Worm (Caenorhabditis elegans) whole organism, late embryonic: ENCODE data around the gene ubc-17.

Experiments
- T23F11.4 ChIP-seq: fragments of 200-800 bp; sonication (Bioruptor generic); optimal IDR thresholded peaks from 2 replicates; lab custom pipeline; 2018; ENCODE audit warnings: mild to moderate bottlenecking, missing genetic modification characterization, missing compliant biosample characterization
- Y22D7AL.16 ChIP-seq: sonication (generic microtip); optimal IDR thresholded peaks from 2 replicates; lab custom pipeline; 2016; ENCODE audit warnings: missing genetic modification characterization, missing compliant biosample characterization
- ahr-1 ChIP-seq: sonication (generic microtip); optimal IDR thresholded peaks from 2 replicates; lab custom pipeline; 2016; ENCODE audit warnings: missing genetic modification characterization, missing compliant biosample characterization
- ama-1 ChIP-seq: fragments of 150-350 bp; optimal IDR thresholded peaks from 2 replicates; lab custom pipeline; 2014
- ceh-14 ChIP-seq: sonication (generic microtip); optimal IDR thresholded peaks from 2 replicates; lab custom pipeline; 2016; ENCODE audit warnings: missing genotype, missing genetic modification characterization, missing compliant biosample characterization
- ceh-18 ChIP-seq: sonication (generic microtip); optimal IDR thresholded peaks from 2 replicates; lab custom pipeline; 2016; ENCODE audit warnings: missing genetic modification characterization, missing compliant biosample characterization
- ceh-2 ChIP-seq: sonication (generic microtip); optimal IDR thresholded peaks from 2 replicates; lab custom pipeline; 2016; ENCODE audit warnings: missing genotype, missing genetic modification characterization, missing compliant biosample characterization
- ceh-22 ChIP-seq: sonication (generic microtip); optimal IDR thresholded peaks from 2 replicates; lab custom pipeline; 2017; ENCODE audit warnings: missing biosample characterization, missing genetic modification characterization
- ceh-34 ChIP-seq: sonication (generic microtip); optimal IDR thresholded peaks from 2 replicates; lab custom pipeline; 2016; ENCODE audit warnings: mild to moderate bottlenecking, missing genetic modification characterization, missing compliant biosample characterization
- ceh-48 ChIP-seq: sonication (generic microtip); optimal IDR thresholded peaks from 2 replicates; lab custom pipeline; 2016; ENCODE audit warnings: missing genetic modification characterization, inconsistent platforms, missing compliant biosample characterization
- ceh-6 ChIP-seq: fragments of 200-800 bp; sonication (Bioruptor generic); optimal IDR thresholded peaks from 2 replicates; lab custom pipeline; 2018; ENCODE audit warnings: mild to moderate bottlenecking, missing genetic modification characterization, missing compliant biosample characterization
- ceh-9 ChIP-seq: sonication (generic microtip); optimal IDR thresholded peaks from 2 replicates; lab custom pipeline; 2016; ENCODE audit warnings: mild to moderate bottlenecking, missing genetic modification characterization, inconsistent platforms, missing compliant biosample characterization
- che-1 ChIP-seq: sonication (generic microtip); optimal IDR thresholded peaks from 2 replicates; lab custom pipeline; 2016; ENCODE audit warnings: mild to moderate bottlenecking, missing genetic modification characterization, missing compliant biosample characterization
- dmd-4 ChIP-seq: sonication (generic microtip); optimal IDR thresholded peaks from 2 replicates; lab custom pipeline; 2016; ENCODE audit warnings: borderline replicate concordance, missing genetic modification characterization, missing compliant biosample characterization
- dve-1 ChIP-seq: sonication (generic microtip); optimal IDR thresholded peaks from 2 replicates; lab custom pipeline; 2017; ENCODE audit warnings: antibody characterized with exemption, mild to moderate bottlenecking, missing genetic modification characterization, missing compliant biosample characterization
- elt-4 ChIP-seq: sonication (generic microtip); optimal IDR thresholded peaks from 2 replicates; lab custom pipeline; 2016; ENCODE audit warnings: missing genetic modification characterization, missing compliant biosample characterization
- ets-4 ChIP-seq: sonication (generic microtip); optimal IDR thresholded peaks from 2 replicates; lab custom pipeline; 2016; ENCODE audit warnings: missing genetic modification characterization, missing compliant biosample characterization
- eyg-1 ChIP-seq: sonication (generic microtip); optimal IDR thresholded peaks from 2 replicates; lab custom pipeline; 2016; ENCODE audit warnings: missing genotype, missing genetic modification characterization, missing compliant biosample characterization
- fkh-6 ChIP-seq: sonication (generic microtip); optimal IDR thresholded peaks from 2 replicates; lab custom pipeline; 2016; ENCODE audit warnings: missing genetic modification characterization, missing compliant biosample characterization
- hlh-13 ChIP-seq: fragments of 200-800 bp; sonication (Bioruptor generic); optimal IDR thresholded peaks from 2 replicates; lab custom pipeline; 2018; ENCODE audit warnings: mild to moderate bottlenecking, missing genetic modification characterization, missing compliant biosample characterization
- hlh-15 ChIP-seq: sonication (generic microtip); optimal IDR thresholded peaks from 2 replicates; lab custom pipeline; 2016; ENCODE audit warnings: missing genetic modification characterization, missing compliant biosample characterization
- hlh-30 ChIP-seq: sonication (generic microtip); optimal IDR thresholded peaks from 2 replicates; lab custom pipeline; 2017; ENCODE audit warnings: antibody characterized with exemption, missing genetic modification characterization, missing compliant biosample characterization; ENCODE audit not compliant: insufficient read depth
- hlh-6 ChIP-seq: sonication (generic microtip); optimal IDR thresholded peaks from 2 replicates; lab custom pipeline; 2016; ENCODE audit warnings: missing genotype, missing genetic modification characterization, missing compliant biosample characterization
- hlh-8 ChIP-seq: sonication (generic microtip); optimal IDR thresholded peaks from 2 replicates; lab custom pipeline; 2016; ENCODE audit warnings: missing genotype, missing genetic modification characterization, missing compliant biosample characterization
- lim-6 ChIP-seq: sonication (generic microtip); optimal IDR thresholded peaks from 2 replicates; lab custom pipeline; 2016; ENCODE audit warnings: missing genetic modification characterization, missing compliant biosample characterization
- madf-2 ChIP-seq: sonication (generic microtip); optimal IDR thresholded peaks from 2 replicates; lab custom pipeline; 2017; ENCODE audit warnings: missing genetic modification characterization, missing compliant biosample characterization
- mec-3 ChIP-seq: sonication (generic microtip); optimal IDR thresholded peaks from 2 replicates; lab custom pipeline; 2016; ENCODE audit warnings: borderline replicate concordance, missing genetic modification characterization, missing compliant biosample characterization
- nfya-1 ChIP-seq: sonication (generic microtip); optimal IDR thresholded peaks from 2 replicates; lab custom pipeline; 2017; ENCODE audit warnings: missing genetic modification characterization, mild to moderate bottlenecking, missing compliant biosample characterization, antibody characterized with exemption, moderate library complexity
- nhr-11 ChIP-seq: fragments of 150-350 bp; optimal IDR thresholded peaks from 2 replicates; lab custom pipeline; 2014; ENCODE audit warnings: missing biosample characterization, missing genetic modification characterization
- nhr-232 ChIP-seq: sonication (generic microtip); optimal IDR thresholded peaks from 2 replicates; lab custom pipeline; 2016; ENCODE audit warnings: missing genetic modification characterization, missing compliant biosample characterization
- npax-4 ChIP-seq: sonication (generic microtip); optimal IDR thresholded peaks from 2 replicates; lab custom pipeline; 2016; ENCODE audit warnings: missing genetic modification characterization, missing compliant biosample characterization
- odd-2 ChIP-seq: sonication (generic microtip); optimal IDR thresholded peaks from 2 replicates; lab custom pipeline; 2017; ENCODE audit warnings: antibody characterized with exemption, mild to moderate bottlenecking, missing genetic modification characterization, missing compliant biosample characterization
- pag-3 ChIP-seq: sonication (generic microtip); optimal IDR thresholded peaks from 2 replicates; lab custom pipeline; 2016; ENCODE audit warnings: missing compliant biosample characterization, missing genetic modification characterization, borderline replicate concordance
- pha-2 ChIP-seq: sonication (generic microtip); optimal IDR thresholded peaks from 2 replicates; lab custom pipeline; 2017; ENCODE audit warnings: mild to moderate bottlenecking, missing genetic modification characterization, missing compliant biosample characterization
- pqm-1 ChIP-seq: sonication (generic microtip); optimal IDR thresholded peaks from 2 replicates; lab custom pipeline; 2016; ENCODE audit warnings: missing genetic modification characterization, missing compliant biosample characterization
- pros-1 ChIP-seq: fragments of 150-350 bp; optimal IDR thresholded peaks from 2 replicates; lab custom pipeline; 2014; ENCODE audit warnings: missing biosample characterization, missing genetic modification reagents, missing genetic modification characterization
- ref-2 ChIP-seq: sonication (generic microtip); optimal IDR thresholded peaks from 2 replicates; lab custom pipeline; 2016; ENCODE audit warnings: missing genetic modification characterization, missing compliant biosample characterization
- rnt-1 ChIP-seq: sonication (generic microtip); optimal IDR thresholded peaks from 2 replicates; lab custom pipeline; 2016; ENCODE audit warnings: missing genetic modification characterization, missing compliant biosample characterization
- sdc-2 ChIP-seq: sonication (generic microtip); optimal IDR thresholded peaks from 2 replicates; lab custom pipeline; 2016; ENCODE audit warnings: missing genotype, missing genetic modification characterization, missing compliant biosample characterization
- sox-2 ChIP-seq: fragments of 200-800 bp; sonication (Bioruptor generic); IDR thresholded peaks from 2 replicates; pipeline ENCODE4 v1.3.6; 2022; ENCODE audit warnings: missing genetic modification reagents, missing genetic modification characterization, missing compliant biosample characterization
- sox-4 ChIP-seq: sonication (generic microtip); optimal IDR thresholded peaks from 2 replicates; lab custom pipeline; 2017; ENCODE audit warnings: mild to moderate bottlenecking, missing genetic modification characterization, inconsistent platforms, missing compliant biosample characterization
- tbx-7 ChIP-seq: sonication (generic microtip); optimal IDR thresholded peaks from 2 replicates; lab custom pipeline; 2016; ENCODE audit warnings: missing genotype, missing genetic modification characterization, missing compliant biosample characterization
- ttx-3 ChIP-seq: sonication (generic microtip); optimal IDR thresholded peaks from 2 replicates; lab custom pipeline; 2016; ENCODE audit warnings: missing genetic modification reagents, missing genetic modification characterization, missing compliant biosample characterization
- unc-55 ChIP-seq: sonication (generic microtip); optimal IDR thresholded peaks from 2 replicates; lab custom pipeline; 2017; ENCODE audit warnings: missing biosample characterization, missing genetic modification reagents, missing genetic modification characterization
- unc-86 ChIP-seq: sonication (generic microtip); optimal IDR thresholded peaks from 2 replicates; lab custom pipeline; 2016; ENCODE audit warnings: missing genetic modification characterization, missing compliant biosample characterization
- zip-5 ChIP-seq: sonication (generic microtip); optimal IDR thresholded peaks from 2 replicates; lab custom pipeline; 2016; ENCODE audit warnings: missing genetic modification characterization, missing compliant biosample characterization
- ztf-16 ChIP-seq: sonication (generic microtip); optimal IDR thresholded peaks from 2 replicates; lab custom pipeline; 2017; ENCODE audit warnings: missing genetic modification characterization, missing compliant biosample characterization

ubc-17 gene

ce11 chrX:7066003-7066402 is 15.6 kb downstream of the ubc-17 start:
- no peak for TF ChIP-seq ceh-14 (tag; lab: Kevin White, UChicago)
- no peak for TF ChIP-seq ceh-6 (GFP tag; lab: Kevin White, UChicago)

ce11 chrX:7067250-7067958 is 17.0 kb downstream of the ubc-17 start:
- no peak for TF ChIP-seq hlh-13 (GFP tag; lab: Kevin White, UChicago)
- no peak for TF ChIP-seq Y22D7AL.16 (tag; lab: Kevin White, UChicago)
- TF ChIP-seq T23F11.4, result no peak
- TF ChIP-seq dve-1 (tag; lab: Kevin White, UChicago), result no peak
- peak; percentile 39 for TF ChIP-seq pha-2
- TF ChIP-seq ahr-1, result no peak
- no peak for TF ChIP-seq hlh-30 (tag; lab: Kevin White, UChicago)
- no peak for TF ChIP-seq fkh-6

- peak; percentile 76 for TF ChIP-seq ets-4 (tag; lab: Kevin White, UChicago)
- TF ChIP-seq hlh-8 (tag; lab: Kevin White, UChicago), result peak; percentile 70
- TF ChIP-seq nhr-11, result no peak
- peak; percentile 81 for TF ChIP-seq ceh-2 (tag; lab: Kevin White, UChicago)
- no peak for TF ChIP-seq unc-86
- TF ChIP-seq nhr-232 (tag; lab: Kevin White, UChicago), result no peak
- TF ChIP-seq ttx-3 (tag; lab: Kevin White, UChicago), result no peak
- TF ChIP-seq T23F11.4, result no peak
- peak; percentile 20 for TF ChIP-seq eyg-1 (tag; lab: Kevin White, UChicago)
- no peak for TF ChIP-seq madf-2 (tag; lab: Kevin White, UChicago)
- no peak for TF ChIP-seq che-1 (tag; lab: Kevin White, UChicago)
- TF ChIP-seq elt-4 (tag; lab: Kevin White, UChicago), result no peak
- TF ChIP-seq hlh-13 (GFP tag; lab: Kevin White, UChicago), result no peak
- peak; percentile 48 for TF ChIP-seq sdc-2 (tag; lab: Kevin White, UChicago)
- TF ChIP-seq sox-4 (tag; lab: Kevin White, UChicago), result peak; percentile 20
- no peak for TF ChIP-seq dmd-4 (tag; lab: Kevin White, UChicago)
- peak; percentile 49 for TF ChIP-seq ref-2 (tag; lab: Kevin White, UChicago)
- no peak for TF ChIP-seq ceh-22 (tag; lab: Kevin White, UChicago)
- no peak for TF ChIP-seq ahr-1
- no peak for TF ChIP-seq hlh-6
- TF ChIP-seq tbx-7, result peak; percentile 59
- peak; percentile 73 for TF ChIP-seq rnt-1
- no peak for TF ChIP-seq ceh-48 (tag; lab: Kevin White, UChicago)
- TF ChIP-seq Y22D7AL.16 (tag; lab: Kevin White, UChicago), result no peak
- TF ChIP-seq ceh-34 (tag; lab: Kevin White, UChicago), result peak; percentile 67
- peak; percentile 17 for TF ChIP-seq zip-5 (tag; lab: Kevin White, UChicago)
- no peak for TF ChIP-seq ama-1 (lab: Kevin White, UChicago)
- no peak for TF ChIP-seq pha-2
- no peak for TF ChIP-seq pag-3 (tag; lab: Kevin White, UChicago)
- TF ChIP-seq hlh-15 (tag; lab: Kevin White, UChicago), result no peak
- no peak for TF ChIP-seq ceh-6 (GFP tag; lab: Kevin White, UChicago)
- TF ChIP-seq mec-3 (tag; lab: Kevin White, UChicago), result no peak
- no peak for TF ChIP-seq unc-55
- TF ChIP-seq odd-2 (tag; lab: Kevin White, UChicago), result no peak
- TF ChIP-seq nfya-1 (tag; lab: Kevin White, UChicago), result peak; percentile 100
- TF ChIP-seq hlh-30 (tag; lab: Kevin White, UChicago), result peak; percentile 63
- TF ChIP-seq dve-1 (tag; lab: Kevin White, UChicago), result peak; percentile 48
- TF ChIP-seq sox-2 (GFP tag; lab: Robert Waterston, UW), result no peak
- no peak for TF ChIP-seq npax-4 (tag; lab: Kevin White, UChicago)
- peak; percentile 42 for TF ChIP-seq ceh-18 (tag; lab: Kevin White, UChicago)
- TF ChIP-seq ztf-16 (tag; lab: Kevin White, UChicago), result peak; percentile 20
- TF ChIP-seq pqm-1, result peak; percentile 27
- TF ChIP-seq ceh-9 (tag; lab: Kevin White, UChicago), result no peak
- no peak for TF ChIP-seq pros-1 (tag; lab: Kevin White, UChicago)
- TF ChIP-seq fkh-6, result peak; percentile 47
- TF ChIP-seq lim-6 (tag; lab: Kevin White, UChicago), result no peak
Observed at ce11 chrX:7068400-7068799, 18.0 kb downstream of the ubc-17 start, which contains the start of gene pdi-6. Gene pdi-6 (minus strand): TSS chrX:7068563.
